Fruit fly (Drosophila melanogaster): ENCODE measurements around the gene CG14042.

The CG14042 gene

DNA sequence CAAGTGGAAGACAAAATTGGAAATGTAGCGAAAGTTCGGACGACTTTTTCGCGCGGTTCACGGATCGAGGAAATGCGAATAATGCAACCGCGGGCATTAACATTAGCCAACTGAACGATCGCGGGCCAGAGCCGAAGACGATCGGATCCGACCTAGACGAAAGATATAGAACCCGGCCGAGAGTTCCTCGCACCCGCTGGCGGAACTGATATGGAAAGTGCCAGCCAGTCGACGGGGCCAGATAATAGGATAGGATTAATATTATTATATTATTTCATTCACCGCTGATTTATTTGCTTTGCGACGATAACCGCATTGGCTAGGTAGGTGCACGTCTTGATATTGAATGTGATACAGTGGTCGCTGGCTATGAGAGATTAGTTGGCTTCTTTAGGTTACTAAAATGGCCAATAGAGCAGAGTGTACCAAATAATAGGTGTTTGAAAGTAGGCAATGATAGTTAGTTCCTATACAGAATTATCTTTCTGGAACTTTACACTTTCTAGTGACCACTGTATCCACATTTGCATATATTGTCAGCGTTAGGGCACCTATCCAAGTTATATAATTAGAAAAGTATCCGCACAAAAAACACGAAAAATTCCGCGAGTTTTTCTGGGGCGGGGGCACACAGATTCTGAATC lies 38.0 kb upstream of the CG14042 start (continued):
- TF ChIP-seq NC2β (GFP tag; optimal IDR thresholded peaks at IDR 0.05), result no peak
- peak; percentile 61 for TF ChIP-seq CG10979 (tag; optimal IDR thresholded peaks at IDR 0.05)
- peak; percentile 19 for TF ChIP-seq vfl (GFP tag; optimal IDR thresholded peaks at IDR 0.05)
- TF ChIP-seq eyg (GFP tag; optimal IDR thresholded peaks at IDR 0.05), result peak; percentile 19
- no peak for TF ChIP-seq amos (GFP tag; IDR thresholded peaks at IDR 0.05; ENCODE audit: partially characterized antibody)
- peak; percentile 73 for TF ChIP-seq unpg (GFP tag; optimal IDR thresholded peaks at IDR 0.05)
- peak; percentile 78 for TF ChIP-seq sisA (GFP tag; IDR thresholded peaks at IDR 0.05)
- peak; percentile 61 for TF ChIP-seq Meics (GFP tag; optimal IDR thresholded peaks at IDR 0.05)
- TF ChIP-seq ERR (GFP tag; optimal IDR thresholded peaks at IDR 0.05), result peak; percentile 12
- no peak for TF ChIP-seq NK7.1 (GFP tag; optimal IDR thresholded peaks at IDR 0.05)
- peak; percentile 41 for TF ChIP-seq CG10147 (GFP tag; optimal IDR thresholded peaks at IDR 0.05)
- TF ChIP-seq br (optimal IDR thresholded peaks at IDR 0.05), result no peak
- peak; percentile 56 for TF ChIP-seq HLH3B (GFP tag; IDR thresholded peaks at IDR 0.05)
- peak; percentile 28 for TF ChIP-seq CG10274 (GFP tag; optimal IDR thresholded peaks at IDR 0.05)
- TF ChIP-seq ro (GFP tag; IDR thresholded peaks at IDR 0.05), result no peak
- TF ChIP-seq jigr1 (GFP tag; IDR thresholded peaks at IDR 0.05), result no peak
- TF ChIP-seq emc (GFP tag; optimal IDR thresholded peaks at IDR 0.05), result peak; percentile 39
- TF ChIP-seq psq (GFP tag; optimal IDR thresholded peaks at IDR 0.05), result no peak
- TF ChIP-seq CG13424 (tag; optimal IDR thresholded peaks at IDR 0.05), result peak; percentile 64
- no peak for TF ChIP-seq CG11085 (GFP tag; IDR thresholded peaks at IDR 0.05)
- TF ChIP-seq gt (GFP tag; IDR thresholded peaks at IDR 0.05), result peak; percentile 50; the same call in 1 of the 2 replicates
- no peak for TF ChIP-seq usp (GFP tag; optimal IDR thresholded peaks at IDR 0.05)
- no peak for TF ChIP-seq ham (GFP tag; IDR thresholded peaks at IDR 0.05)
- TF ChIP-seq CG9797 (GFP tag; optimal IDR thresholded peaks at IDR 0.05), result no peak
- peak; percentile 49; the same call in 1 of the 2 replicates for TF ChIP-seq ap (GFP tag; IDR thresholded peaks at IDR 0.05)
- peak; percentile 80 for TF ChIP-seq CG15269 (tag; optimal IDR thresholded peaks at IDR 0.05)
- peak; percentile 77; the same call in 2 of the 3 replicates for TF ChIP-seq CG2889 (GFP tag; IDR thresholded peaks at IDR 0.05)
- no peak for TF ChIP-seq hkb (optimal IDR thresholded peaks at IDR 0.05)
- peak; percentile 64 for TF ChIP-seq hkb (GFP tag; IDR thresholded peaks at IDR 0.05)
- peak; percentile 25; the same call in 1 of the 2 replicates for TF ChIP-seq al (GFP tag; IDR thresholded peaks at IDR 0.05)
- TF ChIP-seq E2f2 (GFP tag; IDR thresholded peaks at IDR 0.05), result peak; percentile 19; the same call in 1 of the 2 replicates
- peak; percentile 72 for TF ChIP-seq CG2712 (tag; optimal IDR thresholded peaks at IDR 0.05)
- TF ChIP-seq Elba2 (GFP tag; optimal IDR thresholded peaks at IDR 0.05), result no peak
- peak; percentile 60 for TF ChIP-seq CG12391 (tag; optimal IDR thresholded peaks at IDR 0.05)
- peak; percentile 4 for TF ChIP-seq Hey (tag; optimal IDR thresholded peaks at IDR 0.05)
- peak; percentile 70 for TF ChIP-seq esg (GFP tag; conservative IDR thresholded peaks at IDR 0.05)
- TF ChIP-seq chn (GFP tag; optimal IDR thresholded peaks at IDR 0.05), result peak; percentile 49
- peak; percentile 49 for TF ChIP-seq CG30403 (GFP tag; optimal IDR thresholded peaks at IDR 0.05)
- TF ChIP-seq D19A (tag; optimal IDR thresholded peaks at IDR 0.05), result no peak
- no peak for TF ChIP-seq CG3163 (GFP tag; optimal IDR thresholded peaks at IDR 0.05)
- no peak for TF ChIP-seq yki (optimal IDR thresholded peaks at IDR 0.05)
- peak; percentile 56; the same call in 1 of the 2 replicates for TF ChIP-seq CG43689 (GFP tag; IDR thresholded peaks at IDR 0.05)
- no peak for TF ChIP-seq Lpt (GFP tag; optimal IDR thresholded peaks at IDR 0.05)
- peak; percentile 29 for TF ChIP-seq CG8359 (GFP tag; optimal IDR thresholded peaks at IDR 0.05; ENCODE audit: borderline replicate concordance)
- TF ChIP-seq HmgZ (tag; optimal IDR thresholded peaks at IDR 0.05), result peak; percentile 38
- TF ChIP-seq CG11456 (GFP tag; IDR thresholded peaks at IDR 0.05), result peak; percentile 71
- peak; percentile 29 for TF ChIP-seq her (GFP tag; optimal IDR thresholded peaks at IDR 0.05)
- TF ChIP-seq Bgb (GFP tag; IDR thresholded peaks at IDR 0.05; ENCODE audit: partially characterized antibody), result no peak
- peak; percentile 46 for TF ChIP-seq HHEX (GFP tag; optimal IDR thresholded peaks at IDR 0.05)
- TF ChIP-seq Myb (GFP tag; optimal IDR thresholded peaks at IDR 0.05), result peak; percentile 30
- TF ChIP-seq Dip3 (GFP tag; optimal IDR thresholded peaks at IDR 0.05), result peak; percentile 62
- TF ChIP-seq Hr78 (GFP tag; optimal IDR thresholded peaks at IDR 0.05), result no peak
